Fruit fly (Drosophila melanogaster) Kc167 (cell line): ENCODE data around the gene CG32640.
"Not testable (repeated sequence)": the region's sequence is repeated elsewhere in the genome, so short reads cannot be mapped to it uniquely, and the experiment has no call there.

Experiments used
- Myc ChIP-seq: fragments of >200 bp; optimal IDR thresholded peaks from 2 replicates; lab custom pipeline; 2017; ENCODE audit warnings: missing external identifiers
- Sin3A ChIP-seq: fragments of >200 bp; optimal IDR thresholded peaks from 2 replicates; lab custom pipeline; 2018; ENCODE audit warnings: missing external identifiers
- h ChIP-seq: fragments of >200 bp; optimal IDR thresholded peaks from 3 replicates; lab custom pipeline; 2018; ENCODE audit warnings: missing external identifiers
- insv ChIP-seq: fragments of >200 bp; optimal IDR thresholded peaks from 3 replicates; lab custom pipeline; 2018; ENCODE audit warnings: missing external identifiers
- psq ChIP-seq: fragments of >200 bp; optimal IDR thresholded peaks from 2 replicates; lab custom pipeline; 2017; ENCODE audit warnings: missing external identifiers
- ttk ChIP-seq: sonication (Bioruptor generic); optimal IDR thresholded peaks from 2 replicates; lab custom pipeline; 2017; ENCODE audit warnings: missing external identifiers

The CG32640 gene

DNA sequence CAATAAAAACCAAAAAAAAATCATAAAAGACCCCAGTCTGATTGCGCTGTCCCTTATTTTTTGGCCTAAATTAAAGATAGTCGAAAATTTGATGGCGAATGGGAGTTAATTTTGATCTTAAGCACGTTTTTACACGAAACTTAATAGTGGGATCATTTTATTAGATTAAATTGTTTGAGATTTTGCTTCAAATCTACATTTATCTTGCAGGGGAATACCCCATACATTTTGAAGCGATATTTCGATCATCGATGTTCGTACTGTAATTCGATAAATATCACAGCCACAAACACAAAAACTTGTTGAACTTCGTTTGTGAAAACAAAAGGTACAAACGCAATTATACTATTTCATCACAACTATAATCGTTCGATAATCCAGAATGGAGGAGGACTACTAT, at the start of gene CG32640:
Gene CG32640, plus strand, starts transcription at position 286 of the 400 bp plus-strand sequence.
- not testable (repeated sequence) for TF ChIP-seq Myc, ttk, insv (lab: Kevin White, UChicago)

DNA sequence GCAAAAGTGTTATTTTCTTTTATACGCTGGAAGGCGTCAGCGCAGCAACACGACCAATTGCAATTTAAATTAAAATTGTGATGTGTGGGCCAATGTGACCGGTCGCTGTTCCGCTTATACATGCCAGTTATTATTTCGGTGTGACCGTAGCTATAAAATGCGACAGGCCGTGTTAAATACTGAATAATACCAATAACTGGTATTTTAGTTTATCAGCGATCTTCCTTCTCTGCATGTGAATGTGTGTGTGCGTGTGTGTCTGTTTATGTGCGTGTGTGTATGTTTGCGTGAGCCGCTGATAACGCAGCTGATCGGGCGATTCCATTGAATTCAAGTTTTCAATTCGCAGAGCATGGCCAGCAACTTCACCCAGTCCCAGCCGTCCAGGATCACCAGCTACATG, 49.1 kb upstream of the CG32640 start, which contains the start of the genes CG32638, CG15717 and MFS10:
Gene CG32638, minus strand, starts transcription at position 45 of the 403 bp plus-strand sequence.
Gene CG15717, plus strand, starts transcription at position 203 of the 403 bp plus-strand sequence.
Gene MFS10, plus strand, starts transcription at position 269 of the 403 bp plus-strand sequence.
- TF ChIP-seq psq, result no peak
- TF ChIP-seq h (lab: Kevin White, UChicago), result no peak
- no peak for TF ChIP-seq Sin3A (lab: Kevin White, UChicago)
- no peak for TF ChIP-seq insv (lab: Kevin White, UChicago)
- TF ChIP-seq ttk (lab: Kevin White, UChicago), result no peak
- no peak for TF ChIP-seq Myc (lab: Kevin White, UChicago)

DNA sequence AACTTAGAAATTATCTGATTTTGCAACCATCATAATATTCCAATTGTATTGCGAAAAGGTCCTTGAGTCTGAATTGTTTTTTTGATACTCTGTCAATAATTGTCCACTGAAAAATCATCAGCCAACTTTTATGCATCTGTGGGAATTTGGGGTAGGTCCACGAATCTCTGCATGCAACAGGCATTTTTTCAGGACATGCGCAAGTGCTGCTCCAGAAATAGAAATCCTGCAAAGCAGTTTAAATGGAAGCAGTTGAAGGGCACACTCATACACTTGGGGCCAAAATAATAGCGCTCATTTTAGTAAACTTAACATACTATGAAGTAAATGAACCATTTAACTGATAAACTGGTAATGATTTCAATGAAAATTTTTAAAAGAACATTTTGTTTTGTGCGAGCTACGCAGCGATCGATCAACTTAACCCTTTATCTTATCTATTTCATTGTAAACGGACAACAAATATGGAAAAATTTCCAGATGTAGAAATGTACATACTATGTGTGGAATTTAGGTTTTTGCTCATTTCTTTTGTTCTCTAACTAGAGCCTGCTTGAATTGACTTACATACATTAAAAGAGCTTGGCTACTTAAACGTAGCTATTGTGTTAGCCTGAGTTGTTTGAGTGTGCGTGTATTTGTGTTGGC, 47.5 kb upstream of the CG32640 start:
- no peak for TF ChIP-seq h (lab: Kevin White, UChicago)
- TF ChIP-seq ttk (lab: Kevin White, UChicago), result no peak
- TF ChIP-seq Myc (lab: Kevin White, UChicago), result no peak
- no peak for TF ChIP-seq Sin3A (lab: Kevin White, UChicago)
- TF ChIP-seq psq, result no peak
- TF ChIP-seq insv (lab: Kevin White, UChicago), result no peak

DNA sequence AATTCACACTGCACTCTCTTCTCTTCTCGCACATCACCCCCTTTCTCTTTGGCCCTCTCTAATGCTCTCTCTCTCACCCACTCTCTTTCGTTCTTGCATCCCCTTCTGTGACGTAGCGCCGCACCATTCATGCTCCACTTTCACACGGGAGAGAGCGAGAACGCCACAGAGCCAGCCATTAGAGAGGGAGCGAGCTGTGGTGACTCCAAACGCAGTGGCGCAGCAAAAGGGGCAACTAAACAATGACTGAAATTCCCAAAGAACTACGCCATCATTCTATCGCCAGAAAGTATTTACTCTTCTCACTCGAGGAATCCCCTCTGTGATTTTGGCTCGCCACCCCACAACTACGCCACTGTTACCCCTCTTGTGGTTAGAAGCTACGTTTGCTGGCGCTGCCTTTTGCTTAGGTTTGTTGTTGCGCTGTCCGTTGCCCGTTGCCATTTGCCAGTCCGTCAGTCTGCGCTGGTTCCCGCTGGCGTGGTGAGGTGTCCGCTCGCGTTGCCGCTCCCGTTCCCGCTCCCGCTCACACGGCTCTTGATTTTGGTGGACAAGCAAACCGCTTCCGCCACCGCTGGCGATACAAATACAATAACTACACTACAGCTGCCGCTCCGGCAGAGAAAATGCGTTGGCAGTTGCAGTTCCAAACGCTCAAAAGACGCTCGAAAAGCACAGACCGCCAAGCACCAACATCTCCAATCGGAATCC, 46.6 kb upstream of the CG32640 start:
- TF ChIP-seq h (lab: Kevin White, UChicago) (no peak), Sin3A (lab: Kevin White, UChicago) (no peak), psq (no peak), insv (lab: Kevin White, UChicago) (no peak), Myc (lab: Kevin White, UChicago) (no peak), ttk (lab: Kevin White, UChicago) (no peak)

DNA sequence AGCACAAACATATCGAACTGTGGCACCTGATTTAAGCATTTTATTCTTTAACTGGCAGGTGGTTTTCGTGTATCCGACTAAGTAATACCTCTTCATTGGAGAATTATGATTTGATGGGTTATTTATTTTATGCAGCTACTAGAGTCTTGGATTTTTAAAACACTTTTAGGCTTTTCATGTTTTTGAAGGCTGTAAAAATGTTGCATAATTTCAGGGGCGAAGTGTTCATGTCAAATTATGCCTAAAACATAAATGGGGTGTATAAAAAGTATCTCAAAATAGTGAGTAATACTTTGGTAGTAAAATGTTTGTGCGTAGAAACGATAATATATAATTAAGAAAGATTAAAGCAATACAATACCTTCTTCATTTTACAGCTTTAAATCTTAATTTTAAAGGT, 43.0 kb upstream of the CG32640 start:
- TF ChIP-seq h (lab: Kevin White, UChicago) (no peak), psq (no peak), ttk (lab: Kevin White, UChicago) (no peak), insv (lab: Kevin White, UChicago) (no peak), Sin3A (lab: Kevin White, UChicago) (no peak), Myc (lab: Kevin White, UChicago) (no peak)

DNA sequence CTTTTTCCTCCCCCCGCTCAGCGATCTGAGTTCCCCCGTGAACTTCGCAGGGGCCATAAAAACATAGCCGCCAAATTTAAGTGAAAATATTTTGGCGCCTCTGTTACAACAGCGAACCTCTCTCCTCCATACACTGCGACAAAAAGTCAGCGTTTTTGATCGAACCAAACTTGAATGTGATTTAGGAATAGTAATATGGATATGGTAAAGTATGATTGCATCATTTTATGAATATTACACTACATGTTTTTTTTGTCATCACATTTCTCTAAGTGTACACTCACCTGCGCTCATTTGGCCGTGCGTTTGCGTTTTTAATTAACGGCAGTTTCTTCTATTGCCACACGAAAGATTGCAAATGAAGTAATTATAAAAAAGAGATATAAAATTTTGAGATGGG, 42.1 kb upstream of the CG32640 start:
- TF ChIP-seq Sin3A (lab: Kevin White, UChicago) (no peak), Myc (lab: Kevin White, UChicago) (no peak), ttk (lab: Kevin White, UChicago) (no peak), insv (lab: Kevin White, UChicago) (no peak), h (lab: Kevin White, UChicago) (no peak), psq (no peak)

DNA sequence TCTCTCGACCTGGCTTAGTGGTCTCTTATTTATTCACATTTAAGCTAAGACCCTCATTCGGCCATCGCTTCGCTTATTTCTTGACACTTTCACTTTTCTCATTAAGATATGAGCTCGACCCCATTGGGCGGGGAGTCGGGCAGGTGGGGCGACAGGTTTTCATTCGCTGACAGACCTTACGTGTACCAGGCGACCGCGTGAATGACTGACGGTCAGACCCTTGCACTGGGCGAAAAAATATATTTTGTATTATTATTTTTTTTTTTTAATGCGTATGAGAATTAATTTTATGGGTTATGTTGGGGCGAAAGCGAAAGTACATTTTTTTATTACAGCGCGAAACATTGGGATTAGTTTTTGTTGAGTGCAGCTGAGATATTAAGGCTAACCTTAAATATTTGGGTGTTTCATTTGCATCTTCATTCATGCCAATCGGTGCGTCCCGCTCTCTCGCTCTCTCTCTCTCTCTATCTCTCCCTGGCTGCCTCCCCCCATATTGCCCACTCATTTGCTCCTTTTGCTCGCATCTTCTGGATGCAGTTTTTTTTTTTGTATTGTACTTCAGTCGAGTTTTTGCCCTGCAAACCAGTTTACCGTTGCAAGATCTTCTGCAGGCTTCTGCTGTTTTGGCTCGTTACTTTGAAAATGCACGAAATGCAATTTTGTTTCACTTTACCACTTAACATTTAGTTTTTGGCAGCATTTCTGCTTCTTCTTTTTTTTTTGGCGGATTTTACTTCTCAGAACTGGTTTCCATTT, 40.7 kb upstream of the CG32640 start:
- no peak for TF ChIP-seq Myc (lab: Kevin White, UChicago)
- no peak for TF ChIP-seq h (lab: Kevin White, UChicago)
- no peak for TF ChIP-seq ttk (lab: Kevin White, UChicago)
- no peak for TF ChIP-seq Sin3A (lab: Kevin White, UChicago)
- TF ChIP-seq psq, result no peak
- TF ChIP-seq insv (lab: Kevin White, UChicago), result no peak

DNA sequence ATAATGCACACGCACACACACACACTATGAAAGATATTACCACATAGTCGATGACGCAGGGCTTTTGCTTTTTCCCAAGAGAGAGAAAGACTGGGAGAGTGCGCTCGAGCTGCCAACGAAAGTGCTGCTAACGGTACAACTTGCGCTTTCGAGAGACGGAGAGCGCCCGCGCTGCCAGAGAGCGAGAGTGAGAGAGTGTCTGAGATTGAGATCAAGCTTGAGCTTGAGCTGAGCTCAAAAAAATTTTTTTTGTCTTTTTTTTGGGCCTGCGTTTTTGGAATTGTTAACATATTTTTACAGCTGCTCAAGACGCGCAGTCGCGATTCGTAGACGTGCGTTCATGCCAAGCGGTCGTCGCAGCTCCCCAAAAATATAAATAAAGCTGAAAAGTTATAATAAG, 38.9 kb upstream of the CG32640 start, which contains the start of gene CG32645:
Gene CG32645, plus strand, starts transcription at position 313 of the 400 bp plus-strand sequence.
- TF ChIP-seq psq (no peak), Sin3A (lab: Kevin White, UChicago) (no peak)

DNA sequence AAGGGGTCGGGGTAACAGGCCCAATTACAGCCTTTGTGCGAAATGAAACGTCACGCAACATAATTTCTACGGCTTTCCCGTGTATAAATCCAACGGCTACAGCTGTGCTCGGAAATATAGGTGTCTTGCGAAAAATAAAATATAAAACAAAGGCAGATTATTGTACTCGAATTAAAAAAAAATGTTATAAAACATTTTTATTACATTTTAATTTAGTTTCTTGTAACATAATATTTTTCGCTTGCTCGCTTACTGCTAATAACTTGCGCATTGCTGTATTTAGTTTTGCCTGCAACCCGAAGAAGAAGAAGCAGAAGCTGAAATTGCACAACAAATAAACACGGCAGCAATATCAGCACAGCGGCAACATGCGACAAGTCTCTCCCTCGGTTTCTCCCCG, 34.7 kb upstream of the CG32640 start:
- TF ChIP-seq psq, result no peak
- TF ChIP-seq insv (lab: Kevin White, UChicago), result no peak

DNA sequence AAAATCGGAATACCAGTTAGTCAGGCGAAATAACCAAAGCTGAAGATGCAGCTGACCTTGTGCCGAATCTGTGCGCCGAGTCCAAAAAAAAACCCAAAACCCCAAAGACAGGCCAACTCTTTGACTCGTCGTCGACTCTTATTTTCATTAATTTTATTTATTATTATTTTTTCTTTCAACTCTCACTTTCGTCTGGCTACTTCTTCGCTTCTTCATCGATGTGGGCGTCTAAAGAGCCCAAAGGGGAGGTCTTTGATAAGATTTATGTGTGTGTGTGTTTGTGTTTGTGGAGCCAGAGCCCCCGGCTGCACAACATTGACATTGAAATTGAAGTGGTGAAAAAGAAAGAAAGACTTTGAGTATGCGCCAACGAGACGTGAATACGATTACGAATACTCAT, 31.9 kb upstream of the CG32640 start:
- TF ChIP-seq ttk (lab: Kevin White, UChicago) (no peak), h (lab: Kevin White, UChicago) (no peak), insv (lab: Kevin White, UChicago) (no peak), Sin3A (lab: Kevin White, UChicago) (no peak)

DNA sequence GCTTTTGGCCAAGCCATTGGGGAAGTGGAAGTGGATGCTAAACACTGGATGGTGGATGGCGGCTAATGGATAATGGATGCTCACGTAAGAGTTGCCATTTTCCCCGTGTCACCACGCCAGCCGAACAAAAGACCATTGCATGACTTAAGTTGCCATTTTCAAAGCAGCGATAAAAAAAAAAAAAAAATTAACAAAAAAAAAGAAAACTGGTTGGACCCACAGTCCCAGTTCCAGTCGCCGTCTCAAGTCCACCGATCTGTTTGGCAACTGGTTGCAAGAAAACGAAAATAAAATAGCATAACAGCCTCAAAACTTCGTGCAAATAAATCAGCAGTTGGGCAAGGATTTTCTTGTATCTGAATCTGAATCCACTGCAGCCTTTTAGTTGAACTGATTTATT, 28.7 kb upstream of the CG32640 start:
- no peak for TF ChIP-seq h (lab: Kevin White, UChicago)
- TF ChIP-seq psq, result no peak
- no peak for TF ChIP-seq ttk (lab: Kevin White, UChicago)
- TF ChIP-seq insv (lab: Kevin White, UChicago), result no peak

DNA sequence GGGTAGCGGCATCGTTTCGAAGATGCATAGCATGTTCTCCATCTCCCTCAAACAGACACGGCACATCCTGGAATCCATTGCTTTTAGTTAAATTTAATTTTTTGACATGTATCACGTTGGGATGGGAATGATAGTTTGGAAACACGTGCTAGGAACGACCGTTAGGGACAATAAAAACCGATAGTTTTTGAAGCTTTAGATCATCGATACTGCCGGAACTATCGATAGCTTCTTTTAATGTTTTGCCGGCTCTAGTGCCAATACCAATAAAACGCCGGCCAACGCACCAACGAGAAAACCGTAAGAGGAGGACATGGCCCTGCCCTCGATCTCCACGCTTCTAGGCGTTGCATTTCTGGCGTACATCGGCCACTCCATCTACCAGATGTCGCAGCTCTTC, 23.0 kb upstream of the CG32640 start, which contains the start of the genes CG4318 and CG4332:
Gene CG4318, minus strand, starts transcription at position 142 of the 400 bp plus-strand sequence.
Gene CG4332, plus strand, starts transcription at position 256 of the 400 bp plus-strand sequence.
- TF ChIP-seq h (lab: Kevin White, UChicago), result no peak
- no peak for TF ChIP-seq Sin3A (lab: Kevin White, UChicago)
- no peak for TF ChIP-seq Myc (lab: Kevin White, UChicago)
- TF ChIP-seq psq, result no peak
- TF ChIP-seq ttk (lab: Kevin White, UChicago), result no peak
- TF ChIP-seq insv (lab: Kevin White, UChicago), result no peak
